Fruit fly (Drosophila melanogaster) whole organism, pupa: Measurements from ENCODE around the gene Art2.

Source experiments
- CG13204 ChIP-seq: fragments of 200-800 bp; sonication (Bioruptor generic); optimal IDR thresholded peaks from 2 replicates; lab custom pipeline; 2018; ENCODE audit warnings: missing biosample characterization, mild to moderate bottlenecking, missing genetic modification characterization, moderate library complexity
- CG8159 ChIP-seq: fragments of 200-800 bp; sonication (Bioruptor generic); optimal IDR thresholded peaks from 3 replicates; lab custom pipeline; 2018; ENCODE audit warnings: missing biosample characterization, mild to moderate bottlenecking, missing genetic modification characterization, moderate library complexity
- fd96Ca ChIP-seq: fragments of 200-800 bp; sonication (Bioruptor generic); IDR thresholded peaks from 3 replicates; pipeline ENCODE4 v1.3.6; 2022; ENCODE audit warnings: missing biosample characterization, missing genetic modification characterization

DNA sequence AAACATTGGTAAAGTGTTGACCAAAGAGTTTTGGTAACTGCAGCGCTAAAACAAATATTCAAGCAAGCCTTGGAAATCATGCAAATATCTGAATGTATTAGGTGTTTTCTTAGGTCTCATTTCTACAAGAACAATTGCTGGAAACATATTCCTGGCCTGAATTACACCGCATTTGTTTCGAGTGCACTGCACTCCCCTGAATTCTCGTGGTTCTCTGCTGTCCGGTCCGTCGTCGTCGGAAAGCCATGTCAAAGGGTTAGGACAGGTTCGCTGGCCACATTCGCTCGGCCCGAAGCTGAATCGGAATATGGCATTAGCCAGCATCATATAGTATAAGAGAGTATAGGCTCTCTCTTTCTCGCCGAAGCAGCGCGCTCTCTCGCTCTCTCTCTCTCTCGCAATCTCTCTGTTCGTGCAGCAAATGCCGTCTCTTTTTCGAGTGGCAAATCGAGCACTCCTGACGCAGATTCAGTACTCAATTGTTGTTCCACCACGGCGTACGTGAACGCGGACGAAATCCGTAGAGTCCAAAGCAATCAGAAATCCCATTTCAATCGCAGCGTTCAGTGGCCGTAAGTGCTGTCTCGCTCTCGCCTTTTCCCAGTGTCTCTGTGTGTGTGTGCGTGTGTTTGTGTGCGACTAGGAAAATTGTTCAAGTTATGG, 1.7 kb upstream of the Art2 start, which contains the start of gene tutl:
- TF ChIP-seq fd96Ca (GFP tag; lab: Robert Waterston, UW): peak; percentile 83
- TF ChIP-seq CG13204 (GFP tag; lab: Kevin White, UChicago): peak; percentile 89
- TF ChIP-seq CG8159 (tag; lab: Kevin White, UChicago): peak; percentile 93
